Fruit fly (Drosophila melanogaster): ENCODE data around the gene CG7768.

CG7768 gene

dm6 chr3L:14189957-14190624, 27.9 kb upstream of the CG7768 start (continued):
- TF ChIP-seq Ptx1 (GFP tag; IDR thresholded peaks at IDR 0.05) = peak; percentile 69; the same call in 1 of the 2 replicates
- TF ChIP-seq bab2 (GFP tag; optimal IDR thresholded peaks at IDR 0.05) = peak; percentile 4
- TF ChIP-seq CG32772 (GFP tag; IDR thresholded peaks at IDR 0.05) = peak; percentile 49
- peak; percentile 67 for TF ChIP-seq lab (GFP tag; optimal IDR thresholded peaks at IDR 0.05)
- peak; percentile 89 for TF ChIP-seq CG17328 (GFP tag; IDR thresholded peaks at IDR 0.05)
- TF ChIP-seq CG11398 (GFP tag; optimal IDR thresholded peaks at IDR 0.05) = no peak
- peak; percentile 90 for TF ChIP-seq row (GFP tag; IDR thresholded peaks at IDR 0.05)
- TF ChIP-seq CG7372 (GFP tag; IDR thresholded peaks at IDR 0.05) = peak; percentile 64; the same call in 1 of the 2 replicates
- peak; percentile 32 for TF ChIP-seq CG12659 (GFP tag; optimal IDR thresholded peaks at IDR 0.05)
- peak; percentile 47 for TF ChIP-seq Meics (GFP tag; optimal IDR thresholded peaks at IDR 0.05)
- peak; percentile 45 for TF ChIP-seq az2 (GFP tag; optimal IDR thresholded peaks at IDR 0.05)
- TF ChIP-seq CG9876 (GFP tag; optimal IDR thresholded peaks at IDR 0.05) = no peak
- TF ChIP-seq pita (GFP tag; optimal IDR thresholded peaks at IDR 0.05) = peak; percentile 80
- TF ChIP-seq chn (GFP tag; optimal IDR thresholded peaks at IDR 0.05) = no peak
- TF ChIP-seq CG12942 (GFP tag; optimal IDR thresholded peaks at IDR 0.05) = peak; percentile 14
- TF ChIP-seq CG7963 (GFP tag; IDR thresholded peaks at IDR 0.05; ENCODE audit: partially characterized antibody) = peak; percentile 67
- TF ChIP-seq Oli (tag; optimal IDR thresholded peaks at IDR 0.05) = peak; percentile 36
- TF ChIP-seq CG9932 (GFP tag; IDR thresholded peaks at IDR 0.05) = peak; percentile 76
- TF ChIP-seq ewg (GFP tag; optimal IDR thresholded peaks at IDR 0.05) = no peak
- no peak for TF ChIP-seq CG4707 (GFP tag; optimal IDR thresholded peaks at IDR 0.05)
- peak; percentile 62 for TF ChIP-seq CG12071 (GFP tag; optimal IDR thresholded peaks at IDR 0.05)
- no peak; the same call in 1 of the 2 replicates for TF ChIP-seq sens-2 (GFP tag; IDR thresholded peaks at IDR 0.05)
- no peak for TF ChIP-seq CG4404 (GFP tag; IDR thresholded peaks at IDR 0.05)
- peak; percentile 50 for TF ChIP-seq Max (GFP tag; optimal IDR thresholded peaks at IDR 0.05)
- TF ChIP-seq CG11695 (GFP tag; IDR thresholded peaks at IDR 0.05) = peak; percentile 83
- TF ChIP-seq otp (GFP tag; IDR thresholded peaks at IDR 0.05) = peak; percentile 60; the same call in 1 of the 3 replicates
- peak; percentile 26 for TF ChIP-seq Sox100B (GFP tag; optimal IDR thresholded peaks at IDR 0.05)
- TF ChIP-seq Dref (GFP tag; IDR thresholded peaks at IDR 0.05) = peak; percentile 88
- peak; percentile 43; the same call in 1 of the 2 replicates for TF ChIP-seq CG10321 (GFP tag; IDR thresholded peaks at IDR 0.05)
- peak; percentile 95 for TF ChIP-seq Blimp-1 (GFP tag; optimal IDR thresholded peaks at IDR 0.05)
- TF ChIP-seq CG31365 (tag; optimal IDR thresholded peaks at IDR 0.05) = peak; percentile 33
- peak; percentile 19; the same call in 1 of the 2 replicates for TF ChIP-seq CG17612 (GFP tag; IDR thresholded peaks at IDR 0.05)
- peak; percentile 77 for TF ChIP-seq CG5953 (GFP tag; IDR thresholded peaks at IDR 0.05)
- TF ChIP-seq CG2712 (tag; optimal IDR thresholded peaks at IDR 0.05) = peak; percentile 59

DNA sequence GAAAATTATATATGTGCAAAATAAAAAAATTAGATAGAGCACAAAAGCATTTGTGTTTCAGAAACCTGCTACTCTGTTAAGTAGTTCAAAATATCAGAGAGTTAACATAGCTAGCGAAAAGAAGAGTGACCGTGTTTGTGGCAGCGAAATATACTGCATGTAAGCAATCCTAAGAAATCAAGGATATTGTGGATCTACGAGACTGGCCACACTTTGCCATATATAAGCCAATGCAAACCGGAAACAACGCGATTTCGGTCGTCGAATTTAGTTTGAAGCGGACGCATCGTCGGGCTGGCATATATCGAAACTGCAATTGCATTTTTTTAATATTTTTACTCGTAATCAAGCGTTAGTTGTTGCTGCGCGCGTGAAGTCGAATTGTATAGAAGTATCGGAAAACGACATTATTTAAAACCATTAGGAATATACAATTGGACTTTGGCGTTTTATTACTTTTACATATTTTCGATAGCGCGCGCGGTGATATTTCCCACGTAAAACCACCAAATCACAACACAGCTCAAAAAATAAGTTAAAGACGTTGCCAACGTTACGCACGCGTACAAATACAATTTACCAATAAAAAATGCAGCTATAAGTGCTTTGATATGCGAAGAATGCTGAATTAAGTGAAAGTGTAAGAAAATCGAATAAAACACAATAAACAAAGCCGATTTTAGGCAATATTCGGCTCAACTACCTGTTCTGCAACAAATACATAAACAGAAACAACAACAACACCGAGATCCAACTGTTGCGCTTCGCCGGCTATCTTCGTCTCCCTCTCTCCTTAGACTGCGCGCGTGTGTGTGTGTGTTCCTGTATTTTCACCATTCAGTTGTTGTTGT, 27.2 kb upstream of the CG7768 start, which contains the start of gene nuf:
nuf (plus strand) TSS at position 246 of the 851 bp plus-strand sequence.
- peak; percentile 34; the same call in 1 of the 2 replicates for TF ChIP-seq CG31441 (GFP tag; IDR thresholded peaks at IDR 0.05)
- no peak for TF ChIP-seq CG17186 (GFP tag; optimal IDR thresholded peaks at IDR 0.05)
- TF ChIP-seq Stat92E (GFP tag; optimal IDR thresholded peaks at IDR 0.05) = peak in 1 of 3 experiments; percentile 55
- no peak for TF ChIP-seq ab (GFP tag; optimal IDR thresholded peaks at IDR 0.05)
- peak; percentile 34 for TF ChIP-seq CG17359 (tag; optimal IDR thresholded peaks at IDR 0.05)
- TF ChIP-seq ro (GFP tag; IDR thresholded peaks at IDR 0.05) = no peak
- peak; percentile 85; the same call in 2 of the 3 replicates for TF ChIP-seq gce (GFP tag; IDR thresholded peaks at IDR 0.05)
- TF ChIP-seq CG34376 (GFP tag; optimal IDR thresholded peaks at IDR 0.05) = peak; percentile 93
- peak; percentile 75 for TF ChIP-seq CG4328 (GFP tag; optimal IDR thresholded peaks at IDR 0.05)
- TF ChIP-seq CTCF (GFP tag; optimal IDR thresholded peaks at IDR 0.05) = no peak
- TF ChIP-seq CG1233 (GFP tag; optimal IDR thresholded peaks at IDR 0.05) = peak; percentile 15
- peak; percentile 38 for TF ChIP-seq CG10209 (GFP tag; optimal IDR thresholded peaks at IDR 0.05)
- TF ChIP-seq Doc3 (GFP tag; IDR thresholded peaks at IDR 0.05; ENCODE audit: partially characterized antibody) = no peak
- TF ChIP-seq trem (tag; optimal IDR thresholded peaks at IDR 0.05) = peak; percentile 51
- TF ChIP-seq Awh (GFP tag; IDR thresholded peaks at IDR 0.05) = peak; percentile 80
- no peak for TF ChIP-seq dan (GFP tag; IDR thresholded peaks at IDR 0.05)

Data from whole organism, embryonic.